Worm (Caenorhabditis elegans): ENCODE data around the gene syg-2.
A peak's percentile ranks its signal among the peaks of the same experiment; 100 is the strongest.

Gene syg-2

ce11 chrX:14649224-14649623 is 5.5 kb upstream of the syg-2 start:
- TF ChIP-seq snpc-4 (tag; optimal IDR thresholded peaks at IDR 0.05) (no peak), ama-1 (optimal IDR thresholded peaks at IDR 0.05) (no peak)

- no peak for TF ChIP-seq ceh-82 (tag; optimal IDR thresholded peaks at IDR 0.05)
- TF ChIP-seq nhr-28 (tag; optimal IDR thresholded peaks at IDR 0.05): no peak
- TF ChIP-seq zag-1 (tag; optimal IDR thresholded peaks at IDR 0.05): no peak
- no peak for TF ChIP-seq elt-1 (tag; optimal IDR thresholded peaks at IDR 0.05)
- TF ChIP-seq ztf-4 (tag; optimal IDR thresholded peaks at IDR 0.05): no peak
- no peak for TF ChIP-seq nhr-43 (tag; optimal IDR thresholded peaks at IDR 0.05; ENCODE audit: poor library complexity, severe bottlenecking)
- no peak for TF ChIP-seq fkh-10 (GFP tag; optimal IDR thresholded peaks at IDR 0.05)
- TF ChIP-seq R02D3.7 (tag; optimal IDR thresholded peaks at IDR 0.05): no peak
- no peak for TF ChIP-seq pqm-1 (tag; optimal IDR thresholded peaks at IDR 0.05)
- TF ChIP-seq jun-1 (tag; optimal IDR thresholded peaks at IDR 0.05): no peak
- no peak for TF ChIP-seq ztf-11 (tag; optimal IDR thresholded peaks at IDR 0.05)
- TF ChIP-seq snpc-4 (tag; optimal IDR thresholded peaks at IDR 0.05): no peak
- TF ChIP-seq lin-15B (tag; optimal IDR thresholded peaks at IDR 0.05): no peak
- TF ChIP-seq nhr-25 (tag; optimal IDR thresholded peaks at IDR 0.05): no peak
- no peak for TF ChIP-seq ZK546.5 (tag; optimal IDR thresholded peaks at IDR 0.05)
These were observed 2.7 kb upstream of the syg-2 start for ce11 chrX:14652058-14652457.

ce11 chrX:14653486-14653885 is 1.3 kb upstream of the syg-2 start:
- TF ChIP-seq R02D3.7 (tag; optimal IDR thresholded peaks at IDR 0.05) (no peak), egl-27 (tag; optimal IDR thresholded peaks at IDR 0.05) (no peak), nhr-11 (tag; optimal IDR thresholded peaks at IDR 0.05) (peak; percentile 0), lin-39 (tag; optimal IDR thresholded peaks at IDR 0.05) (peak; percentile 22), nhr-43 (tag; optimal IDR thresholded peaks at IDR 0.05; ENCODE audit: poor library complexity, severe bottlenecking) (no peak)

- no peak for TF ChIP-seq nhr-23 (tag; optimal IDR thresholded peaks at IDR 0.05)
- no peak for TF ChIP-seq nhr-12 (tag; optimal IDR thresholded peaks at IDR 0.05)
- no peak for TF ChIP-seq nhr-77 (tag; optimal IDR thresholded peaks at IDR 0.05)
- no peak for TF ChIP-seq nhr-43 (tag; optimal IDR thresholded peaks at IDR 0.05; ENCODE audit: poor library complexity, severe bottlenecking)
- TF ChIP-seq mdl-1 (tag; optimal IDR thresholded peaks at IDR 0.05): no peak
- no peak for TF ChIP-seq lin-39 (tag; optimal IDR thresholded peaks at IDR 0.05)
- no peak for TF ChIP-seq snpc-4 (tag; optimal IDR thresholded peaks at IDR 0.05)
- no peak for TF ChIP-seq elt-2 (tag; optimal IDR thresholded peaks at IDR 0.05)
- no peak for TF ChIP-seq aly-2 (tag; optimal IDR thresholded peaks at IDR 0.05)
These were observed 2.7 kb downstream of the syg-2 start for ce11 chrX:14657445-14657844.

ce11 chrX:14659454-14659853 is 4.7 kb downstream of the syg-2 start:
- no peak for TF ChIP-seq nhr-237 (tag; optimal IDR thresholded peaks at IDR 0.05)
- no peak for TF ChIP-seq fkh-10 (GFP tag; optimal IDR thresholded peaks at IDR 0.05)
- TF ChIP-seq nhr-23 (tag; optimal IDR thresholded peaks at IDR 0.05): no peak
- no peak for TF ChIP-seq ceh-9 (tag; optimal IDR thresholded peaks at IDR 0.05)

ce11 chrX:14661918-14662317 is 7.2 kb downstream of the syg-2 start:
- TF ChIP-seq unc-62 (GFP tag; optimal IDR thresholded peaks at IDR 0.05) (no peak), nfya-1 (tag; optimal IDR thresholded peaks at IDR 0.05; ENCODE audit: insufficient read depth) (no peak), nhr-67 (tag; optimal IDR thresholded peaks at IDR 0.05) (no peak), unc-39 (tag; optimal IDR thresholded peaks at IDR 0.05) (no peak), mml-1 (tag; optimal IDR thresholded peaks at IDR 0.05) (no peak), nhr-76 (tag; optimal IDR thresholded peaks at IDR 0.05) (no peak), ztf-11 (tag; optimal IDR thresholded peaks at IDR 0.05) (no peak), pha-4 (tag; optimal IDR thresholded peaks at IDR 0.05) (no peak), R02D3.7 (tag; optimal IDR thresholded peaks at IDR 0.05) (no peak), egl-27 (tag; optimal IDR thresholded peaks at IDR 0.05) (no peak), ceh-16 (tag; optimal IDR thresholded peaks at IDR 0.05) (no peak), skn-1 (tag; optimal IDR thresholded peaks at IDR 0.05) (no peak), mdl-1 (tag; optimal IDR thresholded peaks at IDR 0.05) (no peak), ama-1 (optimal IDR thresholded peaks at IDR 0.05) (no peak), nhr-43 (tag; optimal IDR thresholded peaks at IDR 0.05; ENCODE audit: poor library complexity, severe bottlenecking) (no peak), tbx-2 (tag; optimal IDR thresholded peaks at IDR 0.05) (no peak), nhr-23 (tag; optimal IDR thresholded peaks at IDR 0.05) (no peak), elt-1 (tag; optimal IDR thresholded peaks at IDR 0.05) (no peak), ZK546.5 (tag; optimal IDR thresholded peaks at IDR 0.05) (no peak)
